Worm (Caenorhabditis elegans) whole organism, L4 larva: ENCODE measurements around the gene Y54G11A.19.
"Not testable (repeated sequence)": the region's sequence is repeated elsewhere in the genome, so short reads cannot be mapped to it uniquely, and the experiment has no call there.

Source experiments
- daf-12 ChIP-seq: fragments of 150-350 bp; optimal IDR thresholded peaks from 2 replicates; lab custom pipeline; 2014; ENCODE audit warnings: missing biosample characterization, missing genetic modification reagents, missing genetic modification characterization
- dpl-1 ChIP-seq: fragments of 150-350 bp; optimal IDR thresholded peaks from 2 replicates; lab custom pipeline; 2014; ENCODE audit warnings: missing biosample characterization, missing genetic modification reagents, missing genetic modification characterization
- fos-1 ChIP-seq: fragments of 150-350 bp; optimal IDR thresholded peaks from 2 replicates; lab custom pipeline; 2014; ENCODE audit warnings: missing biosample characterization, missing genetic modification characterization
- nhr-28 ChIP-seq: fragments of 150-350 bp; optimal IDR thresholded peaks from 2 replicates; lab custom pipeline; 2014; ENCODE audit warnings: missing biosample characterization, missing genetic modification characterization
- snpc-4 ChIP-seq: fragments of 150-350 bp; optimal IDR thresholded peaks from 2 replicates; lab custom pipeline; 2014; ENCODE audit warnings: missing biosample characterization, missing genetic modification characterization
- vab-7 ChIP-seq: fragments of 200-800 bp; sonication (Bioruptor generic); IDR thresholded peaks from 2 replicates; pipeline ENCODE4 v1.3.6; 2022; ENCODE audit warnings: missing genetic modification reagents, missing genetic modification characterization, missing compliant biosample characterization

ce11 chrII:14275045-14275444, 18.4 kb upstream of the Y54G11A.19 start:
- not testable (repeated sequence) for TF ChIP-seq fos-1; nhr-28 (tag; lab: Kevin White, UChicago); vab-7 (GFP tag; lab: Robert Waterston, UW); dpl-1 (GFP tag; lab: Kevin White, UChicago); daf-12 (tag; lab: Kevin White, UChicago); snpc-4 (tag; lab: Kevin White, UChicago)
